Worm (Caenorhabditis elegans) whole organism, L2 larva: ENCODE measurements around the gene sumv-1.

Experiments used
- lin-39 ChIP-seq: fragments of 150-350 bp; optimal IDR thresholded peaks from 2 replicates; lab custom pipeline; 2014; ENCODE audit warnings: missing biosample characterization, missing genetic modification reagents, missing genetic modification characterization
- nhr-12 ChIP-seq: fragments of 150-350 bp; optimal IDR thresholded peaks from 2 replicates; lab custom pipeline; 2014; ENCODE audit warnings: missing biosample characterization, missing genetic modification characterization

DNA sequence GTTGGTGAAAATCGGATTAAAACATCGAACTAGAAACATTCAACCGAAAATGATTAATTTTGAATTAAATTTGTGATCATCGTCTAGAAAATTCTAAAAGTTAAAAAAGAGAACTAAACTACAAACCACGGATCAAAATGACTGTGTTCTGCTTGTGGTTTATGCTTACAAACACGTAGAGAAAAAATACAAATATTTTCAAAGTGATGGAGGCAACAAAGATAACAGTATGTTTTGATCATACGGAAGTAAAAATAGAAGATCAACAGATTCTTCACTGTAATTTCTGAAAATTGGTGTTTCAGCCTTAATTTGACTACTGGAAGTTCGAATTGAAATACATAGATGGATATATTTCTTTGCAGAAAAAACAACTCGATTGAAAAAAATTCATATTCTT lies 50.7 kb downstream of the sumv-1 start:
- no peak for TF ChIP-seq lin-39 (tag; lab: Kevin White, UChicago)
- TF ChIP-seq nhr-12 = no peak
